Worm (Caenorhabditis elegans): ENCODE measurements around the gene math-33.

- no peak for TF ChIP-seq ceh-30 (tag; optimal IDR thresholded peaks at IDR 0.05)
- TF ChIP-seq unc-86 (tag; optimal IDR thresholded peaks at IDR 0.05), result no peak
- TF ChIP-seq fkh-10 (GFP tag; optimal IDR thresholded peaks at IDR 0.05), result no peak
- TF ChIP-seq pqm-1 (tag; optimal IDR thresholded peaks at IDR 0.05), result no peak
- no peak for TF ChIP-seq pha-4 (tag; optimal IDR thresholded peaks at IDR 0.05)
- TF ChIP-seq ceh-22 (tag; optimal IDR thresholded peaks at IDR 0.05), result no peak
- TF ChIP-seq nfya-1 (tag; optimal IDR thresholded peaks at IDR 0.05), result no peak
- no peak for TF ChIP-seq nhr-11 (tag; optimal IDR thresholded peaks at IDR 0.05)
- TF ChIP-seq lim-6 (tag; optimal IDR thresholded peaks at IDR 0.05), result no peak
- TF ChIP-seq ama-1 (optimal IDR thresholded peaks at IDR 0.05), result no peak
- no peak for TF ChIP-seq pat-9 (tag; optimal IDR thresholded peaks at IDR 0.05)
These were observed 30.7 kb upstream of the math-33 start for ce11 chrV:11082964-11083363.
